Worm (Caenorhabditis elegans) whole organism, early embryonic: ENCODE measurements around the gene cdc-25.4.

Experiments used
- B0310.2 ChIP-seq: sonication (generic microtip); optimal IDR thresholded peaks from 2 replicates; lab custom pipeline; 2016; ENCODE audit warnings: mild to moderate bottlenecking, missing genetic modification characterization, missing compliant biosample characterization
- F13C5.2 ChIP-seq: sonication (generic microtip); optimal IDR thresholded peaks from 2 replicates; lab custom pipeline; 2017; ENCODE audit warnings: mild to moderate bottlenecking, missing genetic modification characterization, inconsistent platforms, missing compliant biosample characterization
- aly-1 ChIP-seq: sonication (generic microtip); optimal IDR thresholded peaks from 2 replicates; lab custom pipeline; 2016; ENCODE audit warnings: missing genetic modification characterization, missing compliant biosample characterization
- ama-1 ChIP-seq: fragments of 150-350 bp; optimal IDR thresholded peaks from 2 replicates; lab custom pipeline; 2014
- ceh-13 ChIP-seq: fragments of 200-800 bp; sonication (Bioruptor generic); optimal IDR thresholded peaks from 2 replicates; lab custom pipeline; 2018; ENCODE audit warnings: mild to moderate bottlenecking, missing genetic modification characterization, missing compliant biosample characterization
- ceh-36 ChIP-seq: sonication (generic microtip); optimal IDR thresholded peaks from 2 replicates; lab custom pipeline; 2016; ENCODE audit warnings: missing genetic modification characterization, inconsistent platforms, missing compliant biosample characterization
- ets-7 ChIP-seq: sonication (generic microtip); optimal IDR thresholded peaks from 2 replicates; lab custom pipeline; 2016; ENCODE audit warnings: missing genotype, missing genetic modification characterization, missing compliant biosample characterization
- flt-1 ChIP-seq: fragments of 200-800 bp; sonication (Bioruptor generic); IDR thresholded peaks from 2 replicates; pipeline ENCODE4 v1.3.6; 2022; ENCODE audit warnings: missing genetic modification characterization, missing compliant biosample characterization
- hmbx-1 ChIP-seq: sonication (generic microtip); optimal IDR thresholded peaks from 2 replicates; lab custom pipeline; 2016; ENCODE audit warnings: mild to moderate bottlenecking, missing genetic modification characterization, missing compliant biosample characterization
- hmg-4 ChIP-seq: fragments of 200-800 bp; sonication (Bioruptor generic); optimal IDR thresholded peaks from 2 replicates; lab custom pipeline; 2018; ENCODE audit warnings: mild to moderate bottlenecking, missing genetic modification characterization, missing compliant biosample characterization
- hnd-1 ChIP-seq: sonication (generic microtip); optimal IDR thresholded peaks from 2 replicates; lab custom pipeline; 2016; ENCODE audit warnings: missing genetic modification characterization, missing compliant biosample characterization
- pes-1 ChIP-seq: fragments of 200-800 bp; sonication (Bioruptor generic); IDR thresholded peaks from 2 replicates; pipeline ENCODE4 v1.3.6; 2022; ENCODE audit warnings: missing genetic modification reagents, missing genetic modification characterization, missing compliant biosample characterization
- scrt-1 ChIP-seq: fragments of 200-800 bp; sonication (Bioruptor generic); IDR thresholded peaks from 2 replicates; pipeline ENCODE4 v1.3.6; 2022; ENCODE audit warnings: missing genetic modification characterization, missing compliant biosample characterization
- sea-1 ChIP-seq: fragments of 200-800 bp; sonication (Bioruptor generic); conservative IDR thresholded peaks from 2 replicates; pipeline ENCODE4 v1.3.6; 2022; ENCODE audit warnings: missing genetic modification characterization, missing compliant biosample characterization
- tbx-11 ChIP-seq: fragments of 200-800 bp; sonication (Bioruptor generic); IDR thresholded peaks from 2 replicates; pipeline ENCODE4 v1.3.6; 2022; ENCODE audit warnings: missing genetic modification characterization, missing compliant biosample characterization
- tbx-37 ChIP-seq: fragments of 200-800 bp; sonication (Bioruptor generic); conservative IDR thresholded peaks from 2 replicates; pipeline ENCODE4 v1.3.6; 2022; ENCODE audit warnings: missing genetic modification reagents, missing genetic modification characterization, missing compliant biosample characterization
- tra-4 ChIP-seq: sonication (generic microtip); optimal IDR thresholded peaks from 2 replicates; lab custom pipeline; 2017; ENCODE audit warnings: missing genetic modification characterization, missing compliant biosample characterization

The cdc-25.4 gene

DNA sequence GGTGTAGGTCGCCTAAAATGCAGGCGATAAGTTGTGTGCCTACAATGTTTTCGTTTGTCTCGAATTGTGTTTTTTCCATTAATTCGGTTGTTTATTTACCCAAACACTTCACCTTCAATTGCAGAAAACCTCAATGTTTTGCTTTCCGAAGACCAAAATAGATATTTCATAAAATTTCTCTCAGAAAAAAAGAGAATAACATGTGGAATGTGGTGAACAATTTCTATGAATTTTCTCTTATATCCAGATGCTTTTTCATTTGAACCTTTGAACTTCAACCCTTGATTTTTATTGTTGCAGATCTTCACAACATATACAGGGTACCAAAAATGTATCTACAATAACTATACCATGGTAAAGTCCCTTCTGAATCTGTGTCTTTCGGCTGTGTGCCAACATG lies 17.2 kb upstream of the cdc-25.4 start, which contains the start of gene T01E8.1:
Gene T01E8.1, plus strand, starts transcription at position 301 of the 400 bp plus-strand sequence.
- TF ChIP-seq tbx-37 (GFP tag; lab: Robert Waterston, UW) (no peak), tra-4 (tag; lab: Kevin White, UChicago) (no peak), hmbx-1 (tag; lab: Kevin White, UChicago) (no peak), ama-1 (lab: Kevin White, UChicago) (no peak), hmg-4 (no peak), hnd-1 (tag; lab: Kevin White, UChicago) (no peak), F13C5.2 (no peak), aly-1 (no peak), B0310.2 (tag; lab: Kevin White, UChicago) (no peak), ets-7 (tag; lab: Kevin White, UChicago) (no peak), pes-1 (no peak), tbx-11 (no peak), ceh-36 (tag; lab: Kevin White, UChicago) (no peak)

DNA sequence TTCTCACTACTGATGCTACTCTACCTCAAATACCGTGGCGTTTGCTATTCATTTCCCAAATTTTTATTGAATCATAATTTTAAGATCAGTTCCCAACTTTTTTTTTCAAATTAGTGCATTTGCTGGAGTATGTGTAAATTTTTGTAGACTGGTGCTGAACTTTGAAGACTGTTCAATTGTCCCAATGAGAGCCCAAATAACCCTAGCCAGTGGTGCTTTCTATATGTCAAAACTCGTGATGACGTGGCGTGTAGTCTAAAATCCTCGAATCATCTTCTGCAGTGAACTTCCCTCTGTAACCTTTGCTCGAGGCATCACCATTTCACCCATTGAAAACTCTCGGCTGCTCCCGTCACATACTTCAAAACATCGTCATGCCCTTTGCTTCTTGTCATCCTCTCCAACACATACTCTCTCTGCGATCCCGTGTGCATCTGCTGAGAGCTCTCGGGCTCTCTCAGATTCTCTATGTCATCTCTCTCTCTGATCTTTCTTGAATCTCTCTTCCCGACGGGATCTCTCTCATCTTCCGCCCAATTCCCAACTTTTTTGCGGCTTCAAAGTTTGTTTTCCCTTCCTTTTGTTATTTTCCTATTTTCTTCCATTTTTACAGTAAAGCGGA lies 15.3 kb upstream of the cdc-25.4 start:
- no peak for TF ChIP-seq flt-1 (GFP tag; lab: Robert Waterston, UW)
- no peak for TF ChIP-seq hmg-4
- TF ChIP-seq ceh-36 (tag; lab: Kevin White, UChicago), result no peak
- no peak for TF ChIP-seq scrt-1 (GFP tag; lab: Robert Waterston, UW)
- no peak for TF ChIP-seq sea-1 (GFP tag; lab: Robert Waterston, UW)
- TF ChIP-seq F13C5.2, result no peak
- no peak for TF ChIP-seq tbx-37 (GFP tag; lab: Robert Waterston, UW)
- no peak for TF ChIP-seq pes-1
- no peak for TF ChIP-seq B0310.2 (tag; lab: Kevin White, UChicago)
- no peak for TF ChIP-seq ets-7 (tag; lab: Kevin White, UChicago)
- TF ChIP-seq ceh-13 (GFP tag; lab: Kevin White, UChicago), result no peak
- no peak for TF ChIP-seq tbx-11

DNA sequence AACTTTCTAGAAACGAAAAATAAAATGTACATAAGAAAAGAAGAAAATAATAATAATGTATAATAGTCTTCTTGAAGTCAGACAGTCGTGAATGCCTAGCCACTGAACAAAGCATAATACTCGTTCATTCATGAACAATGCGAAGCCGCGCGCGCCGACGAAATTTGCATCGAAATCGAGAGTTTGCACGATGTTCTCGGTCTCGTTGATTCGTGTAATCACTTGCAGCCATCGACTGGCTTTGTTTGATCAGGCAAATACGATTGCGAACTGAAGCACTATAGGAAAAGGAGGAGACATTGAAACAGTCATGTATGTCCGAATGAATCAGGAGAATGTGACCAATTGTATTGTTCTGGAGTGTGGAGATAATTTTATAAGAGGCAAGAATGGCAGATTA lies 14.5 kb upstream of the cdc-25.4 start:
- TF ChIP-seq pes-1 (no peak), aly-1 (no peak), ceh-13 (GFP tag; lab: Kevin White, UChicago) (no peak), B0310.2 (tag; lab: Kevin White, UChicago) (no peak), hmbx-1 (tag; lab: Kevin White, UChicago) (no peak), sea-1 (GFP tag; lab: Robert Waterston, UW) (no peak), scrt-1 (GFP tag; lab: Robert Waterston, UW) (no peak), hmg-4 (no peak), tra-4 (tag; lab: Kevin White, UChicago) (no peak), tbx-37 (GFP tag; lab: Robert Waterston, UW) (no peak)

DNA sequence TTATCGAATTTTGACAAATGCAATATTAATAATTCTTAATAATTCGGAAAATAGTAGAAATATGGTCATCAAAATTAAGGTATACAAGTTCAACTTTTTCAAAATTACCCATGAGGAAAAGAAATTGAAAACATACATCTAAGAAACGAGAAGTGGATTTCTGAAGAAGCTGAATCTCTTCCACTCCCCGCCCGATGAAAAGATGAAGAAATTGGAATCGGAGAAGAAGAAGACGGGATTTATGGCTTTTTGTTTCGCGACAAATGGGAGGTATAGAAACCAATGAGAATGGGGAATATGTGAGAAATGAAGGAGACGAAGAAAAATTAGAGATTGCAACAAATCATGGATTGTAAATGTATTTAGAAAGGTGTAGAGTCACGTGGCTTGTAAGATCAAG lies 13.8 kb upstream of the cdc-25.4 start:
- TF ChIP-seq tbx-37 (GFP tag; lab: Robert Waterston, UW), result no peak
- no peak for TF ChIP-seq B0310.2 (tag; lab: Kevin White, UChicago)
- TF ChIP-seq tra-4 (tag; lab: Kevin White, UChicago), result no peak
- TF ChIP-seq ama-1 (lab: Kevin White, UChicago), result no peak
- TF ChIP-seq ets-7 (tag; lab: Kevin White, UChicago), result no peak

DNA sequence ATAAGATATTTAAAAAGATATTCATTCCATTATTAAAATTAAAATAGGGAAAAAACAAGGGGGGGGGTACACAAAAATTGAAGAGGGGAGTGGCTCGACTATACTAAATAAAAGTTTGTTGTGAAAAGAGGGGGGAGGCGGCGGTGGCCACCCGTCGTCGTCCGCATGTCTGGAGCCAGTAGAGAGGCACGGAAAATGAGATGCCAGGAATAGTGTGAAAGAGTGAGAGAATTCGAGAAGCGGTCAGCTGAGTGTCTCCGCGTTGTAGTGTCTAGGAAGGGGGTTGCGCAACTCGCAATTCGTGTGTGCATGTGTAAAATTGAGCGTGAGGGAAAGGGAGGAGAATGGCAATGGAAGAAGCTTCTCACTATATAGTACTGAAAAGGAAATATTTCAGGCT lies 13.0 kb upstream of the cdc-25.4 start:
- TF ChIP-seq F13C5.2, result peak; percentile 64
- TF ChIP-seq tbx-37 (GFP tag; lab: Robert Waterston, UW), result no peak
- TF ChIP-seq hmg-4, result peak; percentile 84

DNA sequence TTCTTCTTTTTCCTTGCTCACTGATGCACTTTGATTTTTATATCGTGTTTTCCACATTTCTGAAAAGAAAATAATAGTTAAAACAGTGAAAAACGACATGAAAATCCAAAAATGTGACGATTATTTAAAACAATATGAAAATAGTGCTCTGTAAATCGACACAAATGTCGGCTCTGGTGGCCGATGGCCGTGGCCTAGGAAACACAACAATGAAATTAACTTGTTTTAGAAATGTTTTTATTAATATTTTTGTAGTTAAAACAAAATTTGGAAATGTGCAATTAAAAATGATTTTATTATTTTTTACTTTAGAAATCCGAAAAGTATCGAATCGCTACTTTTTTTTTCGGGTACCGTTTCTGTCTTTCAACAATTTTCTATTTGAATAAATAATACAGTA lies 11.5 kb upstream of the cdc-25.4 start, which contains the start of gene arv-1:
Gene arv-1, minus strand, starts transcription at position 65 of the 400 bp plus-strand sequence.
- TF ChIP-seq tbx-37 (GFP tag; lab: Robert Waterston, UW) (peak; percentile 65; the same call in 1 of the 2 replicates), pes-1 (peak; percentile 61; the same call in 1 of the 2 replicates), hnd-1 (tag; lab: Kevin White, UChicago) (no peak)

DNA sequence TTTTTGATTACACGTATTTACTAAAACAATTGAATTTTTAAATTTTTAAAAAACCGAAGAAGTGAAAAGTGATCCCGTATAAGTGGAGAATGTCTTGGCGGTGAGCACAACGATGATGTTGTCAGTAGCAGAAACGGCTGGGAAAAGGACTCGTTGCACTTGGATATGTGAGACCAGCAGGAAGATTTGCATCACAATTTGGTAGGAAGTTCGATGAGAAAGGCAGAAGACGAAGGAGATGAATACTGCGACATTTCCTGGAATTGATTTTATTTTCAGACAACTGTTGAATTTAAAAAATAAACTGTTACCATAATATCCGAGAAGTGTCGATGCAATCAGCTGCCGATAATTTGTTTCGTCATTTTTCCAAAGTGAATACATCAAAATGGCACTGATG lies 10.6 kb upstream of the cdc-25.4 start, which contains the start of gene R05H5.4:
Gene R05H5.4, minus strand, starts transcription at position 101 of the 400 bp plus-strand sequence.
- TF ChIP-seq hmbx-1 (tag; lab: Kevin White, UChicago), result no peak
- no peak for TF ChIP-seq F13C5.2
- TF ChIP-seq pes-1, result no peak
- TF ChIP-seq aly-1, result no peak
- TF ChIP-seq sea-1 (GFP tag; lab: Robert Waterston, UW), result no peak
- no peak for TF ChIP-seq hnd-1 (tag; lab: Kevin White, UChicago)
- TF ChIP-seq B0310.2 (tag; lab: Kevin White, UChicago), result no peak
- no peak for TF ChIP-seq hmg-4
- no peak for TF ChIP-seq ceh-13 (GFP tag; lab: Kevin White, UChicago)
- TF ChIP-seq ceh-36 (tag; lab: Kevin White, UChicago), result no peak
- TF ChIP-seq tbx-37 (GFP tag; lab: Robert Waterston, UW), result no peak
- TF ChIP-seq flt-1 (GFP tag; lab: Robert Waterston, UW), result no peak
- TF ChIP-seq scrt-1 (GFP tag; lab: Robert Waterston, UW), result no peak
- no peak for TF ChIP-seq ets-7 (tag; lab: Kevin White, UChicago)

DNA sequence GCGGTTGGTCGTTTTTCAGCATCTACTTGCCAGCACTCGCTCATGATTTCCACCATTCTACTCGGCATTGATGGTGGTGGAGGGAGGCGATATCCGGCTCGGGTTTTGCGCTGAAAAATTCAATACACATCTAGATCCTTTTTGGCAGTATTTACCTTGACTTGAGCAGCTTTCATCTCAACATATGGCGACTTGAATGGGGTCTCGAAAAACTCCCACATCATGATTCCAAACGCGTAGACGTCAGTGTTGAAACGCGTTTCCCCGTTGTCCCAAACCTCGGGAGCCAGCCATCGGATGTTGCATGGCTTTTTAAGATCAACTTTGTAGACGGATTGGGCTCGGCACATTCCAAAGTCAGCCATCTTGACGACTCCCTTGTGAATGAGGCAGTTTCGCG lies 9.2 kb upstream of the cdc-25.4 start:
- TF ChIP-seq hnd-1 (tag; lab: Kevin White, UChicago) (no peak), flt-1 (GFP tag; lab: Robert Waterston, UW) (no peak), ceh-36 (tag; lab: Kevin White, UChicago) (no peak)
